Worm (Caenorhabditis elegans): ENCODE measurements around the gene H40L08.2.

Gene H40L08.2

ce11 chrX:15052385-15052784 is 25.2 kb downstream of the H40L08.2 start, which contains the start of gene H03G16.6:
TSS of gene H03G16.6 (plus strand) at chrX:15052685.
- TF ChIP-seq sdz-38 (tag; optimal IDR thresholded peaks at IDR 0.05) (no peak), B0019.2 (GFP tag; conservative IDR thresholded peaks at IDR 0.05) (no peak), somi-1 (GFP tag; optimal IDR thresholded peaks at IDR 0.05) (no peak)

- TF ChIP-seq nfya-1 (tag; optimal IDR thresholded peaks at IDR 0.05; ENCODE audit: borderline replicate concordance, insufficient read depth) (no peak), rpc-1 (optimal IDR thresholded peaks at IDR 0.05) (no peak), rpc-1 (tag; optimal IDR thresholded peaks at IDR 0.05) (no peak), K12H6.12 (tag; optimal IDR thresholded peaks at IDR 0.05) (no peak), repo-1 (tag; optimal IDR thresholded peaks at IDR 0.05) (no peak), F52B5.7 (tag; optimal IDR thresholded peaks at IDR 0.05) (no peak), F10E7.11 (tag; optimal IDR thresholded peaks at IDR 0.05) (no peak), Y56A3A.18 (GFP tag; IDR thresholded peaks at IDR 0.05) (no peak), efl-1 (GFP tag; optimal IDR thresholded peaks at IDR 0.05) (no peak), sptf-2 (GFP tag; optimal IDR thresholded peaks at IDR 0.05) (no peak), mel-28 (tag; optimal IDR thresholded peaks at IDR 0.05; ENCODE audit: borderline replicate concordance) (no peak), cebp-2 (GFP tag; IDR thresholded peaks at IDR 0.05) (no peak), lir-1 (GFP tag; conservative IDR thresholded peaks at IDR 0.05) (no peak), Y95B8A.8 (GFP tag; IDR thresholded peaks at IDR 0.05) (no peak)
These were observed 27.5 kb downstream of the H40L08.2 start for ce11 chrX:15050006-15050405.

- TF ChIP-seq pha-4 (tag; optimal IDR thresholded peaks at IDR 0.05): no peak
- no peak for TF ChIP-seq unc-130 (GFP tag; optimal IDR thresholded peaks at IDR 0.05)
- no peak for TF ChIP-seq let-526 (GFP tag; IDR thresholded peaks at IDR 0.05)
These were observed 30.0 kb downstream of the H40L08.2 start for ce11 chrX:15047541-15047940.

- TF ChIP-seq cebp-1 (GFP tag; IDR thresholded peaks at IDR 0.05) (peak; percentile 48; the same call in 1 of the 2 replicates), cebp-1 (tag; optimal IDR thresholded peaks at IDR 0.05) (peak; percentile 88), nhr-90 (tag; optimal IDR thresholded peaks at IDR 0.05) (no peak)
These were observed 32.1 kb downstream of the H40L08.2 start for ce11 chrX:15045401-15045800.

- no peak for TF ChIP-seq mcd-1 (GFP tag; IDR thresholded peaks at IDR 0.05)
- peak; percentile 21 for TF ChIP-seq ceh-27 (GFP tag; optimal IDR thresholded peaks at IDR 0.05)
- no peak for TF ChIP-seq ets-4 (GFP tag; optimal IDR thresholded peaks at IDR 0.05)
These were observed 35.0 kb downstream of the H40L08.2 start for ce11 chrX:15042549-15042948.

ce11 chrX:15041340-15041739 is 36.2 kb downstream of the H40L08.2 start:
- TF ChIP-seq bed-2 (GFP tag; IDR thresholded peaks at IDR 0.05) (no peak), F39B2.1 (GFP tag; IDR thresholded peaks at IDR 0.05) (no peak), pbrm-1 (GFP tag; IDR thresholded peaks at IDR 0.05) (no peak), nhr-80 (tag; optimal IDR thresholded peaks at IDR 0.05) (no peak), B0035.1 (tag; optimal IDR thresholded peaks at IDR 0.05) (no peak), pha-4 (tag; optimal IDR thresholded peaks at IDR 0.05) (no peak), rpc-1 (optimal IDR thresholded peaks at IDR 0.05) (no peak), rpc-1 (tag; optimal IDR thresholded peaks at IDR 0.05) (no peak), ceh-27 (GFP tag; optimal IDR thresholded peaks at IDR 0.05) (no peak), mxl-1 (tag; optimal IDR thresholded peaks at IDR 0.05) (no peak)
